Worm (Caenorhabditis elegans) whole organism, mixed stage, embryonic: Measurements from ENCODE around the gene M163.11.

Experiments
- lsy-2 ChIP-seq: fragments of 150-350 bp; optimal IDR thresholded peaks from 2 replicates; lab custom pipeline; 2014; ENCODE audit warnings: missing biosample characterization, missing genetic modification characterization
- snpc-4 ChIP-seq: fragments of 150-350 bp; optimal IDR thresholded peaks from 2 replicates; lab custom pipeline; 2014; ENCODE audit warnings: missing biosample characterization, missing genetic modification characterization

DNA sequence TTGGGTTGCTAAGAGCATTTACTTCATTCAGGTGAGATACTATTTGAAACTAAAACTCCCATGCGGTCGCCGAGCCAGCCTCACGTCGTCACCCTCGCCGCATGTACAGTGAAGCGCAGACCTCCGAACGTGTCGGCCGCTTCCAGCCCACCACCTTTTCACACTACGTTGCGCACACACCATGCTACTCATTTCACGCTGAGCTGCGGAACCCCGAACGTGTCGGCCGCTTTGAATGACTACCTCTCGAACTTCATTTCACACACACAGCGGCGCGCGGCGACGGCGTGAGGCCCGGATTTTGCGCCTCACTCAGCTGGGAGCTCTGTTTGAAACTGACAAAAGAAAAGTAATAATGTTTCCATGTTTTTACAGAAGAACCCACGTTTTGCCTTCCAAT lies 2.5 kb downstream of the M163.11 start:
- TF ChIP-seq snpc-4, result no peak
- no peak for TF ChIP-seq lsy-2 (tag; lab: Kevin White, UChicago)
